Fruit fly (Drosophila melanogaster) Kc167 (cell line): ENCODE data around the gene CG32052.

ENCODE experiments used
- Sin3A ChIP-seq: fragments of >200 bp; optimal IDR thresholded peaks from 2 replicates; lab custom pipeline; 2018; ENCODE audit warnings: missing external identifiers
- h ChIP-seq: fragments of >200 bp; optimal IDR thresholded peaks from 3 replicates; lab custom pipeline; 2018; ENCODE audit warnings: missing external identifiers
- psq ChIP-seq: fragments of >200 bp; optimal IDR thresholded peaks from 2 replicates; lab custom pipeline; 2017; ENCODE audit warnings: missing external identifiers
- ttk ChIP-seq: sonication (Bioruptor generic); optimal IDR thresholded peaks from 2 replicates; lab custom pipeline; 2017; ENCODE audit warnings: missing external identifiers

DNA sequence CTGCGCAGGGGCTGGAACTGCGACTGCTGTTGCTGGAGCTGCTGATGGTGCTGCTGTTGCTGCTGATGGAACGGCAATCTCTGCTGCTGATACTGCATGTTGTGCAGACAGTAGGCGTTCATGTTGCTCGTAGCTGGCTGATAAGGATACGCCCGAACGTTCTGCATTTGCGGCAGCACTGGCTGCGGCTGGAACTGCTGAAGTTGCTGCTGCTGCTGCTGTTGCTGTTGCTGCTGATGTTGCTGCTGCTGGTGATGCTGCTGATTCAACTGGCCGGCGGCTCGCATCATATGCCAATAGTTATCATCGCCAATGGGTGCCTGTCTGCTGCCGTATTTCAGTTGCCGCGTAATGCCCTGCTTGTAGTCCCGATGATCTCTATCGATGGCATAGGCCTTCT lies 53.9 kb downstream of the CG32052 start:
- no peak for TF ChIP-seq ttk (lab: Kevin White, UChicago)
- TF ChIP-seq psq (lab: Kevin White, UChicago) = no peak
- no peak for TF ChIP-seq h (lab: Kevin White, UChicago)
- no peak for TF ChIP-seq Sin3A
